Worm (Caenorhabditis elegans): ENCODE data around the gene ZK669.5.

The ZK669.5 gene

DNA sequence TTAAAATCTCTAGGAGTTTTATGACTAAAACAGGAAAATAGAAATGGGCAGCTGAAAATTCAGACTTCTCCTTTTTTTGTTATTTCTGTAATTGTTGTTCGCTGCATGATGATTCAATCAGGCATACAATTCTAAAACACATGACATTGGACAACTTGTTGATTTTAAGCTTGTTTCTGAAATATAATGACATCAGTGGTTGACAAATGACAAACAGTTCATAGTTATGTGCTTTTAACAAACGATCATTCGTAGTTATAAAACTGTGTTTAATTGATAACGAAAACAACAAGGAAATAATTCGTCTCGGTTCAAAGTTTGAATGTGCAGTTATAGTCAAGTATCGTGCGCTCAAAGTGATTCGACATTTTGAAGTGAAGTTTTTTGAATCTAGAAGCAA, 1.6 kb upstream of the ZK669.5 start:
- TF ChIP-seq W03F9.2 (tag; optimal IDR thresholded peaks at IDR 0.05) (no peak), him-1 (tag; optimal IDR thresholded peaks at IDR 0.05) (no peak), dao-5 (tag; optimal IDR thresholded peaks at IDR 0.05) (no peak)

DNA sequence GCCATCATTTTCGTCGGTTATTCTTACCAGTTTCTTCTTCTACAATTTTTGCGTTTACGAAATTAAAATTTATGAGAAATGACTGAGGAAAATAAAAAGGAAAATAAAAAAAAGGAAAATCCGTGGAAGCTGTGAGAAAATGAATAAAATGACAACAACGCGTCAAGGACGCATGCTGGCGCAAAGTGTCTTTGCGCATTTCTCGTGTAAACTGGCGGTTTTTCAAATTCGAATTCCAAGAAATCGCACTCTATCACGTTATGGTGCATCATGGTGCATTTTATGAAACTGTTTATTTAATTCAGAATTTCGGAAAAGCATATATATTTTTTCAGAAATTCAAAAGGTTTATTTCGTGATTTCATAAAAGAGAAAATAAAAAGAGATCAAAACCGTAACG, 1.5 kb downstream of the ZK669.5 start, which contains the start of gene dbt-1:
Gene dbt-1 (minus strand): TSS at position 39 of the 400 bp plus-strand sequence.
- TF ChIP-seq W03F9.2 (tag; optimal IDR thresholded peaks at IDR 0.05) = peak; percentile 75
- peak; percentile 43 for TF ChIP-seq him-1 (tag; optimal IDR thresholded peaks at IDR 0.05)
- no peak for TF ChIP-seq dao-5 (tag; optimal IDR thresholded peaks at IDR 0.05)

DNA sequence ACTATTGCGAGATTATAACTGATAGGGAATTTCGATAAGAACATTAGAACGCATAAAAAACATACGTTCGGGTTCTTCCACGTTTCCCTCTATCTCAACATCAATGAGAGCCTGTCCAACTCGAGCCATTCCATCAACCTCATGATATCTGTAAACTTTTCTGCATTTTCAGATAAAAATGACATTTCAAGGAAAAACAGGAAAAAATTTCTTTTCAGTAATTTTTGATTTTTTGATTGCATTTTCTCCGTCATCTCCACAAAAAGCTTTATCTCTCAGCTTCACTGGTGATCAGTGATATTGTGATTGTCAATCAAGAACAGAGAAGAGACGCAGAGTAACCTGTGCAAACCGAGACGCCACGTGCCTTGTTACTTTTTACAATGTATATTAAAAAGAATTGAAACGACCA, 2.3 kb downstream of the ZK669.5 start:
- no peak for TF ChIP-seq dao-5 (tag; optimal IDR thresholded peaks at IDR 0.05)

DNA sequence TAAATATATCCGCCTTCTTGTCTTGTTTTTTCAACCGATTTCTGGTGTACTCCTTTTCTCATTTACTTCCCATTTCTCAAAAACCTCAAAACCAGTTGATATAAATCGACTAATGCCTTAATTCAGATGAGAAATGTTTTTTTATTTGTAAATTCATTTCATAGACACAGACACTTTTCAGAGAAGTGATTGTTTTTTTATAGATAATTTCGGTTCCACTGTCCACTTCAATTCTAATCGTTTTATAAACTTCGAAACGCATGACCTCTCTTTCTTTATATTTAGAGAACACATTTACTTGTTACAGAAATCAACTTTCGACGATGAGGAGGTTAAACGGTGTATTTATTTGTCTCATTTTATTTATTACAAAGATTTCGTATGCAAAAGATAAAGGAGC, 5.8 kb downstream of the ZK669.5 start, which contains the start of gene ZK669.3:
Gene ZK669.3 (plus strand): TSS at position 301 of the 400 bp plus-strand sequence.
- TF ChIP-seq dao-5 (tag; optimal IDR thresholded peaks at IDR 0.05) = no peak
- no peak for TF ChIP-seq him-1 (tag; optimal IDR thresholded peaks at IDR 0.05)

DNA sequence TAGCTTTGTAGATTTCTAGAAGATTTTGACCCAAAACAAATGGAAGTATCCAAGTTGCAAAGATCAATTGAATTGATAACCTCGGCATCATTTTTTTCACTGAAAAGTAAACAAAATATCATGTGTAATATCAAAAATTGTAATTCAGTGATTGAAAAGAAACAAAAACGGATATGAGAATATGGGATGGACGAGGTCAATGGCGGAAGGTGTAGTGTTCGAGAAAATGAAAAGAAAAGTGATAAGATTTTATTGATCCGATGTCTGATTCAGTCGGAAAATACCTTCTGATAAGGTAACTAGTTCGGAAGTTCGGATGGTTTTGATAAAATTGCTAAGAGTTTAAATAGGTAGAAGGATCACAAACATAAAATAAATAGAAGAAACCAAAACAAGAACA, 8.6 kb downstream of the ZK669.5 start, which contains the start of gene ZK669.2:
Gene ZK669.2 (minus strand): TSS at position 101 of the 400 bp plus-strand sequence.
- TF ChIP-seq W03F9.2 (tag; optimal IDR thresholded peaks at IDR 0.05) (no peak), him-1 (tag; optimal IDR thresholded peaks at IDR 0.05) (no peak), dao-5 (tag; optimal IDR thresholded peaks at IDR 0.05) (no peak)

DNA sequence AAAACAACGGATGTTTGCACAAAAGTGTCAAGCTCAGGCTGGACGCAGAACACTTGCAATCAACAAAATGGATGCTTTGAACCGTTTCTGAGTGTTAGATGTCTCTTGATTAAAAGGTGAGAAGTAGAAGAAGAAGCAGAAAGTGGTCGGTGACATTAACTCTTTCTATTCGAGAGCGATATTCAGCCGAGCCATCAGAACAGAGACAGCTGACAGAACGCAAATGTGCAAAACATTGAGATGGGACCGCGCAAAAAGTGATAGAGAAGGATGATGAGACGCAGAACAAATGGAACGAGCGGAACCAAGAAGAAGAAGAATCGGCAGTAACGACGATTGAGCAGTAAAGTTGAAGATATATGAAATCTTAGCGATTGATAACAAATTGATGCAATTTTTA, 11.1 kb downstream of the ZK669.5 start:
- no peak for TF ChIP-seq him-1 (tag; optimal IDR thresholded peaks at IDR 0.05)
- no peak for TF ChIP-seq dao-5 (tag; optimal IDR thresholded peaks at IDR 0.05)
- no peak for TF ChIP-seq W03F9.2 (tag; optimal IDR thresholded peaks at IDR 0.05)

DNA sequence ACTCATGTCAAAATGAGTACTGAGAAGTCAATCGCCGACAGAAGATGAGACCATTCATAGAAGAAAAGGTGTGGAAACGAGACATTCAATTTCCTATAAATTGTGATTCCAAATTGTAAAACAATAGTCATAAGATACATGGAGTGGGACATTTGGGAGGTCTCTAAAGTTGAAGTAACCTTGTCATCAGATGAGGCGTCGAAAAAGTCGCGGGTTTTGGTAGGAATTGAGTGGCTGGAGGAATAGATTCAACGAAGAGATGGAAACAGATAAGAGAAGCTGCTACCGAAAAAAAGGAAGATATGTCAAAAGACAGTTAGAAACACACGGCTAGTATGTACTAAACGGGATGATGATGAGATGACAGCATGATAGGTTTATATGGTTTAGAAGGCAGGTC, 16.0 kb downstream of the ZK669.5 start:
- no peak for TF ChIP-seq him-1 (tag; optimal IDR thresholded peaks at IDR 0.05)
- TF ChIP-seq dao-5 (tag; optimal IDR thresholded peaks at IDR 0.05) = no peak
- no peak for TF ChIP-seq W03F9.2 (tag; optimal IDR thresholded peaks at IDR 0.05)

DNA sequence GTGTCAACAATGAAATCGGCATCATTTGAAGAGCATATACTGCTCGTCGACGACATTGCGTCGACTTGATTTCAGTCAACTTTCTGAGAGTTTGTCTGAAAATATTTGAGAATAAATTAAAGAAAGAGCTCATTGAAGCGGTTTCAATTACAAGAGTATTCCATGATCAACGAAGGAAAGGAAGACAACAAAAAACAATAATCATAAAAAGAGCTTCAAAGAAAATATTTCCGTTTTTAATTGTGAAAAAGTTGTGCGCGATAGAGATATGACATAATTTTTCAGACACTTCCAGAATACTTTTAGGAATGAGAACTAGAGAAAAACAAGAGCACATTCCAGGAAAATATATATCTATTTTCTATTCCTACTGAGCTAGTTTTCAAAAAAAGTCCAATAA, 18.1 kb downstream of the ZK669.5 start, which contains the start of gene spv-1:
Gene spv-1 (minus strand): TSS at position 101 of the 400 bp plus-strand sequence.
- TF ChIP-seq W03F9.2 (tag; optimal IDR thresholded peaks at IDR 0.05) = no peak
- TF ChIP-seq him-1 (tag; optimal IDR thresholded peaks at IDR 0.05) = no peak
- no peak for TF ChIP-seq dao-5 (tag; optimal IDR thresholded peaks at IDR 0.05)

DNA sequence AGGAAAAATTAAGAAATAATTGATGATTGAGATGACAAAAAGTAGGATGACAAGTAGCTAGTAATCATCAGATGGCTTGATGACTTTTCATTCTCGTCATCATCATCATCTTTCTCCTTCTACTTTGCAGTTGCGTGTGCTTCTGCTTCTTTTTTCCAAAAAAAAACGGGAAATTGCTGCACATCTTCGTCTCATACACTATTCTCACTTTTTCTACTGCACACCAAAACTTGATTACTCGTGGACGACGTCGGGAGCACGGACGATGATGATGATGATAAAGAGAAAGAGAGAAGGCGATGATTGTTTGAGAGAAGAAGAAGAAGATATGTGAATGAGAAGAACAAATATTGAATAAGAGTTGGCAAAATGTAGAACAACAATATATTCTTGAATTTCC, 25.5 kb downstream of the ZK669.5 start:
- TF ChIP-seq W03F9.2 (tag; optimal IDR thresholded peaks at IDR 0.05) (no peak), dao-5 (tag; optimal IDR thresholded peaks at IDR 0.05) (no peak), him-1 (tag; optimal IDR thresholded peaks at IDR 0.05) (no peak)

DNA sequence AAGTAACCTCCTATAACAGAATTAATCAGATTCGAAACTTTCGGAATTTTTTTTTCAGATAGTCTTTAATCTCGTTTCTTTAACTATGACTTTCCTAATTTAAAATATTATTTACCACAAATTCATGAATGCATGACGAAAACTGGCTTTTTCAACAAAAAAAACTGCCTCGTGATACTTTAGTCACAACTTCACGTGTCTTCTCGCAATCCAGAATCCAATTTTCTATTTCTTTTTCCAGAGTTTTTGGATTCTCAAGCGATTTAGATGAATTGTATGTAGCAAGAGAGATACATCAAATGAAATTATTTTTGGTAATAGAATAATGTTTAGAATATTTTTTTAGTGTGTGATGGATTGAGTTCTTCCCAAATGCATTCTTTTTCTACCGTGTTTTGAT, 26.5 kb downstream of the ZK669.5 start:
- no peak for TF ChIP-seq W03F9.2 (tag; optimal IDR thresholded peaks at IDR 0.05)
- no peak for TF ChIP-seq him-1 (tag; optimal IDR thresholded peaks at IDR 0.05)
- no peak for TF ChIP-seq dao-5 (tag; optimal IDR thresholded peaks at IDR 0.05)

DNA sequence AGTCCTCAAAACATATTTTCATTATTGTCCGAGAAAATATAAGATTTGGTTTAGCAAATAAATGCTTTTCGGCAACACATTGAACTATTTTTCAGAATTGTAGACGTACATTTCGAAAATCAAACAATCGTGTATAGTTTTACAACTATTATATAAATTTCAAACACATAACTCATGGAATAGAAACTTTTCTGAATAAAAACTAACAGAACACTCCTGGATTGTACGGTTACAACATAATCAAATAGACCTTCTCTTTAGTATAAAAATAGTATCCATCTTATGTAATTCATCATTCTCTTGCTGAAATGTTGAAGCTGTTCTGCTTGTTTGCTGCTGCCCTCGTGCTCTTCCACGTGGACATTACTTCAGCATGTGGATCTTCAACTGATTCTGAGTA, 35.7 kb downstream of the ZK669.5 start, which contains the start of gene ZK675.4:
Gene ZK675.4 (plus strand): TSS at position 301 of the 400 bp plus-strand sequence.
- TF ChIP-seq him-1 (tag; optimal IDR thresholded peaks at IDR 0.05) = no peak
- TF ChIP-seq W03F9.2 (tag; optimal IDR thresholded peaks at IDR 0.05) = no peak
- no peak for TF ChIP-seq dao-5 (tag; optimal IDR thresholded peaks at IDR 0.05)

DNA sequence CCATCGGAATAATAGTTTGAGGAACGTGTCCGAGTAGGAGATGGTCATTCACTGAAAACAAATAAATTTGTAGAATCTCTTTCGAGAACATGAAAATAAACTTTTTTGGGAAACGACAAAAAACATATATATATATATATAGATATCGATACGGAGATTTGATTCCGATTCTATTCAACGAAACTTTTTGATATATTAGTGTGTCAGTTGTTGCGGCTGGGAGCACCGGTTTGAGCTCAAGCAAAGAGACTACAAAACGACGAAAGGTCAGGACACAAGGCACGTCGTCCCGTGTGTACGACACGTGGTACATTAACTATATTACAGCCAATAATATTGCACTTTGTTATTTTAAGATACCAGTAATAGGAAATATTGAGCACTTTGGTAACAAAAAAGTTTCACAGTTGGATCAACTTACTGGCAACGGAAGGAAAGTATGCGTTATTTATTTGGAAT, 39.1 kb downstream of the ZK669.5 start, which contains the start of gene best-23:
Gene best-23 (minus strand): TSS at position 51 of the 459 bp plus-strand sequence.
- TF ChIP-seq dao-5 (tag; optimal IDR thresholded peaks at IDR 0.05) = no peak
- no peak for TF ChIP-seq him-1 (tag; optimal IDR thresholded peaks at IDR 0.05)
- no peak for TF ChIP-seq W03F9.2 (tag; optimal IDR thresholded peaks at IDR 0.05)

DNA sequence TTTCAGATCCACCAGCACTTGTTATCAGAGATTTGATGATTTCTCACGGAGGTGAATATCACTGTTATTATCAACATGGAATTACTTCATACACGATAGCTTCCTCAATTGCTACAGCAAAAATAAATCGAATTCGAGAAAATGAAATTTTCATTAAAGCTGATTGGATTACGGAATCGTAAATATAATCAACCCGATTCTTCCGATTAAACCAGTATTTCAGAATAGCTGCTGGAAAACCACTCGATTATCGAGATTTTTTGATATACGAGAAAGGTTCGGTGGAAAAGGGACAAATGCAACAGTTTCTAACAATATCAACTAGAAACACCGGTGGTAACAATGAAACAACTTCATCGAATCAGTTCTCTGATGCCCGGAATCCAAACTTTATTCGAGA, 44.7 kb downstream of the ZK669.5 start:
- TF ChIP-seq him-1 (tag; optimal IDR thresholded peaks at IDR 0.05) (no peak), W03F9.2 (tag; optimal IDR thresholded peaks at IDR 0.05) (no peak), dao-5 (tag; optimal IDR thresholded peaks at IDR 0.05) (no peak)

DNA sequence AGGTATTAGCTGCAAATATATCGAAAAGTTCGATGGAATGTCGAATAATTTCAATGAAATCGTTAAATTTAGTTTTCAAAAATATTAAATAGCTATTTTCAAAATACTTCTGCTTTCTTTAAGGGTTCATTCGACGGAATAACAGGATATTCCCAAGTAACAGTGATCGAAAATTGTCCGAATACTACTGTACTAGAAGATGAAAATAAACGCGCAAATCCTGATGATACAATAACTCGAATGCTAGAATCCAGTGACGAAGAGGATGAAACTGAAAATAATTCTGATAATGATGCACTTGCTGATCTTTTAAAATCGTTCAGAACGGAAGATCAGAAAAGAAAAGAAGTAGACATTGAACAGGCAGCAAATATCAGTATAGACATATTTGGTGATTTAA, 45.9 kb downstream of the ZK669.5 start:
- TF ChIP-seq dao-5 (tag; optimal IDR thresholded peaks at IDR 0.05) (no peak), him-1 (tag; optimal IDR thresholded peaks at IDR 0.05) (no peak), W03F9.2 (tag; optimal IDR thresholded peaks at IDR 0.05) (no peak)

DNA sequence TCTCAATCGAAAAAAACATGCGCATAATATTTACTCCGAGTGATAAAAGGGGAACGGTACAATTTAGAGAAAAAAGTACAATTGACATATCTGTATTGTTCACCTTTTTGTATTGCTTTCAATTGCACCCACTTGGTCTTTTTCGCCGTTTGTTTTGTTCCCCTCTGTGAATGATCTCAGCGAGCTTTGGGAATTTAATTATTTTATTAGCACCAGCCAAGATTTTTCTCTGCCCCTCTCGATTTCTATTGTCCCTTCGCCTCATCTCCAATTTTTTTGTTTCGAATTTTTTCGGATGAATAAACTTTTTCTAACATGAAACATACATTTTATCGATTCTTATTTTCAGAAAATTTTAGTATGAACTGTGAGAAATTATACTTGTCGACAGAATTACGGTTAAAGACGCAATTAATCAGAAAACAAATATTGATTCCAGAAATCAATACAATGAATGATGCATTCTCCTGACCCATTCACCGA, 46.4 kb downstream of the ZK669.5 start, which contains the start of gene rev-1:
Gene rev-1 (plus strand): TSS at position 433 of the 483 bp plus-strand sequence.
- no peak for TF ChIP-seq W03F9.2 (tag; optimal IDR thresholded peaks at IDR 0.05)
- no peak for TF ChIP-seq dao-5 (tag; optimal IDR thresholded peaks at IDR 0.05)
- TF ChIP-seq him-1 (tag; optimal IDR thresholded peaks at IDR 0.05) = no peak
